Fruit fly (Drosophila melanogaster): ENCODE results near the gene CG8281.

CG8281 gene

dm6 chr3L:7954967-7955366, 42.7 kb downstream of the CG8281 start:
- TF ChIP-seq ss (GFP tag; optimal IDR thresholded peaks at IDR 0.05) (no peak), CG6792 (GFP tag; optimal IDR thresholded peaks at IDR 0.05) (no peak)

dm6 chr3L:7956718-7957117, 44.5 kb downstream of the CG8281 start:
- TF ChIP-seq topi (GFP tag; optimal IDR thresholded peaks at IDR 0.05) (no peak), fd85E (GFP tag; optimal IDR thresholded peaks at IDR 0.05) (no peak), net (GFP tag; optimal IDR thresholded peaks at IDR 0.05) (no peak), Eip93F (GFP tag; optimal IDR thresholded peaks at IDR 0.05) (no peak), eg (GFP tag; IDR thresholded peaks at IDR 0.05) (no peak), CG11762 (GFP tag; optimal IDR thresholded peaks at IDR 0.05; ENCODE audit: insufficient read depth) (no peak), CG10669 (GFP tag; optimal IDR thresholded peaks at IDR 0.05) (no peak), Hr39 (GFP tag; optimal IDR thresholded peaks at IDR 0.05) (no peak), fkh (GFP tag; optimal IDR thresholded peaks at IDR 0.05) (no peak), Sox15 (GFP tag; optimal IDR thresholded peaks at IDR 0.05) (no peak), Sox14 (GFP tag; optimal IDR thresholded peaks at IDR 0.05) (no peak), lz (GFP tag; optimal IDR thresholded peaks at IDR 0.05) (no peak), ss (GFP tag; optimal IDR thresholded peaks at IDR 0.05) (no peak), Gug (GFP tag; IDR thresholded peaks at IDR 0.05) (no peak), CG6163 (GFP tag; IDR thresholded peaks at IDR 0.05) (no peak), salr (GFP tag; optimal IDR thresholded peaks at IDR 0.05) (no peak), CG4318 (GFP tag; optimal IDR thresholded peaks at IDR 0.05) (no peak), Eip78C (GFP tag) (no peak), Smox (GFP tag; optimal IDR thresholded peaks at IDR 0.05) (no peak)

- TF ChIP-seq Eip78C (GFP tag) (peak; percentile 33), cyc (GFP tag; optimal IDR thresholded peaks at IDR 0.05) (no peak)
These were observed 45.8 kb downstream of the CG8281 start for dm6 chr3L:7958083-7958482.

- TF ChIP-seq Met (GFP tag; optimal IDR thresholded peaks at IDR 0.05) (no peak), CG1621 (tag; optimal IDR thresholded peaks at IDR 0.05) (no peak), acj6 (GFP tag; optimal IDR thresholded peaks at IDR 0.05) (no peak), Smox (GFP tag; optimal IDR thresholded peaks at IDR 0.05) (no peak), CG8632 (GFP tag; optimal IDR thresholded peaks at IDR 0.05) (no peak), cyc (GFP tag; optimal IDR thresholded peaks at IDR 0.05) (no peak), Lpt (GFP tag; optimal IDR thresholded peaks at IDR 0.05) (no peak), Ets96B (tag; optimal IDR thresholded peaks at IDR 0.05) (no peak)
These were observed 46.4 kb downstream of the CG8281 start for dm6 chr3L:7958590-7959180.

- peak; percentile 74 for TF ChIP-seq vri (GFP tag; optimal IDR thresholded peaks at IDR 0.05)
- peak; percentile 21 for TF ChIP-seq Sox102F (GFP tag; optimal IDR thresholded peaks at IDR 0.05)
- peak; percentile 19 for TF ChIP-seq Eip93F (GFP tag; optimal IDR thresholded peaks at IDR 0.05)
- peak; percentile 13 for TF ChIP-seq Blimp-1 (GFP tag; optimal IDR thresholded peaks at IDR 0.05)
- TF ChIP-seq svp (GFP tag), result no peak
- peak; percentile 80 for TF ChIP-seq fkh (GFP tag; optimal IDR thresholded peaks at IDR 0.05)
- TF ChIP-seq Eip78C (GFP tag), result peak; percentile 54
- TF ChIP-seq CG10631 (GFP tag; optimal IDR thresholded peaks at IDR 0.05), result no peak
- TF ChIP-seq Hr4 (GFP tag; optimal IDR thresholded peaks at IDR 0.05), result no peak
These were observed 48.7 kb downstream of the CG8281 start for dm6 chr3L:7960707-7961695.

All from whole organism, prepupa.